Fruit fly (Drosophila melanogaster) whole organism, embryonic: ENCODE data around the gene CG31287.

ENCODE experiments used
- Atf3 ChIP-seq: fragments of 200-800 bp; sonication (Bioruptor generic); optimal IDR thresholded peaks from 3 replicates; lab custom pipeline; 2016; ENCODE audit warnings: missing biosample characterization, missing genetic modification characterization
- Awh ChIP-seq: fragments of 200-800 bp; sonication (Bioruptor generic); IDR thresholded peaks from 2 replicates; pipeline ENCODE4, ENCODE4 v1.3.6; 2022; ENCODE audit warnings: missing biosample characterization, missing genetic modification characterization
- Bteb2 ChIP-seq: fragments of 200-800 bp; sonication (Bioruptor generic); optimal IDR thresholded peaks from 2 replicates; lab custom pipeline; 2016; ENCODE audit warnings: missing biosample characterization, missing genetic modification characterization
- CG10147 ChIP-seq: fragments of 200-800 bp; sonication (Bioruptor generic); optimal IDR thresholded peaks from 2 replicates; lab custom pipeline; 2019; ENCODE audit warnings: missing biosample characterization, mild to moderate bottlenecking, missing genetic modification characterization, moderate library complexity
- CG11398 ChIP-seq: fragments of 200-800 bp; sonication (Bioruptor generic); optimal IDR thresholded peaks from 2 replicates; lab custom pipeline; 2016; ENCODE audit warnings: missing biosample characterization, missing genetic modification characterization
- CG12219 ChIP-seq: fragments of 200-800 bp; sonication (Bioruptor generic); optimal IDR thresholded peaks from 3 replicates; lab custom pipeline; 2018; ENCODE audit warnings: missing biosample characterization, mild to moderate bottlenecking, missing genetic modification characterization
- CG12299 ChIP-seq: fragments of 200-800 bp; sonication (Bioruptor generic); optimal IDR thresholded peaks from 2 replicates; lab custom pipeline; 2018; ENCODE audit warnings: missing biosample characterization, mild to moderate bottlenecking, missing genetic modification characterization
- CG1233 ChIP-seq: fragments of 200-800 bp; sonication (Bioruptor generic); optimal IDR thresholded peaks from 4 replicates; lab custom pipeline; 2018; ENCODE audit warnings: missing biosample characterization, mild to moderate bottlenecking, missing genetic modification characterization
- CG12659 ChIP-seq: fragments of 200-800 bp; sonication (Bioruptor generic); optimal IDR thresholded peaks from 3 replicates; lab custom pipeline; 2017; ENCODE audit warnings: mild to moderate bottlenecking, missing biosample characterization, missing genetic modification reagents, missing genetic modification characterization
- CG13287 ChIP-seq: fragments of 200-800 bp; sonication (Bioruptor generic); IDR thresholded peaks from 2 replicates; pipeline ENCODE4 v1.3.6; 2022; ENCODE audit warnings: missing biosample characterization, missing genetic modification characterization; ENCODE audit not compliant: partially characterized antibody
- CG13624 ChIP-seq: fragments of 200-800 bp; sonication (Bioruptor generic); optimal IDR thresholded peaks from 2 replicates; lab custom pipeline; 2016; ENCODE audit warnings: missing biosample characterization, missing genetic modification characterization
- CG14710 ChIP-seq: fragments of 200-800 bp; sonication (Bioruptor generic); optimal IDR thresholded peaks from 3 replicates; lab custom pipeline; 2019; ENCODE audit warnings: missing biosample characterization, mild to moderate bottlenecking, missing genetic modification characterization, moderate library complexity
- CG16815 ChIP-seq: fragments of 200-800 bp; sonication (Bioruptor generic); optimal IDR thresholded peaks from 3 replicates; lab custom pipeline; 2017; ENCODE audit warnings: missing biosample characterization, mild to moderate bottlenecking, missing genetic modification characterization
- CG17328 ChIP-seq: fragments of 200-800 bp; sonication (Bioruptor generic); IDR thresholded peaks from 2 replicates; pipeline ENCODE4 v1.3.6; 2022; ENCODE audit warnings: missing biosample characterization, missing genetic modification characterization
- CG18262 ChIP-seq: fragments of 200-800 bp; optimal IDR thresholded peaks from 3 replicates; lab custom pipeline; 2019; ENCODE audit warnings: missing biosample characterization, mild to moderate bottlenecking, missing genetic modification characterization, moderate library complexity
- CG2120 ChIP-seq: fragments of 200-800 bp; sonication (Bioruptor generic); optimal IDR thresholded peaks from 3 replicates; lab custom pipeline; 2016; ENCODE audit warnings: missing biosample characterization, missing genetic modification characterization
- CG30020 ChIP-seq: fragments of 200-800 bp; optimal IDR thresholded peaks from 2 replicates; lab custom pipeline; 2019; ENCODE audit warnings: missing biosample characterization, mild to moderate bottlenecking, missing genetic modification characterization, moderate library complexity
- CG3407 ChIP-seq: fragments of 200-800 bp; sonication (Bioruptor generic); optimal IDR thresholded peaks from 2 replicates; lab custom pipeline; 2018; ENCODE audit warnings: missing biosample characterization, mild to moderate bottlenecking, missing genetic modification characterization
- CG34224 ChIP-seq: fragments of 200-800 bp; sonication (Bioruptor generic); IDR thresholded peaks from 3 replicates; pipeline ENCODE4 v1.3.6; 2022; ENCODE audit warnings: missing biosample characterization, missing genetic modification characterization; ENCODE audit not compliant: partially characterized antibody
- CG4404 ChIP-seq: fragments of 200-800 bp; sonication (Bioruptor generic); IDR thresholded peaks from 2 replicates; pipeline ENCODE4 v1.3.6; 2022; ENCODE audit warnings: missing biosample characterization, missing genetic modification characterization
- CG4707 ChIP-seq: fragments of 200-800 bp; sonication (Bioruptor generic); optimal IDR thresholded peaks from 2 replicates; lab custom pipeline; 2018; ENCODE audit warnings: missing biosample characterization, mild to moderate bottlenecking, missing genetic modification characterization, moderate library complexity
- CG4854 ChIP-seq: fragments of 200-800 bp; sonication (Bioruptor generic); optimal IDR thresholded peaks from 2 replicates; lab custom pipeline; 2016; ENCODE audit warnings: missing biosample characterization, missing genetic modification characterization, inconsistent platforms
- CG8359 ChIP-seq: fragments of 200-800 bp; sonication (Bioruptor generic); optimal IDR thresholded peaks from 2 replicates; lab custom pipeline; 2017; ENCODE audit warnings: missing biosample characterization, mild to moderate bottlenecking, missing genetic modification characterization, borderline replicate concordance
- CG9932 ChIP-seq: fragments of 200-800 bp; sonication (Bioruptor generic); IDR thresholded peaks from 2 replicates; pipeline ENCODE4 v1.3.6; 2022; ENCODE audit warnings: missing biosample characterization, missing genetic modification characterization
- CTCF ChIP-seq: fragments of 200-800 bp; sonication (Bioruptor generic); optimal IDR thresholded peaks from 2 replicates; lab custom pipeline; 2017; ENCODE audit warnings: missing biosample characterization, mild to moderate bottlenecking, missing genetic modification characterization, moderate library complexity
- CrebB ChIP-seq: fragments of 200-800 bp; sonication (Bioruptor generic); optimal IDR thresholded peaks from 3 replicates; lab custom pipeline; 2018; ENCODE audit warnings: missing biosample characterization, mild to moderate bottlenecking, missing genetic modification characterization
- Deaf1 ChIP-seq: fragments of 200-800 bp; optimal IDR thresholded peaks from 3 replicates; lab custom pipeline; 2019; ENCODE audit warnings: missing biosample characterization, mild to moderate bottlenecking, missing genetic modification characterization, moderate library complexity
- Dfd ChIP-seq, 2 experiments: fragments of >200 bp; optimal IDR thresholded peaks; 2 replicates each; lab custom pipeline; 2017; ENCODE audit warnings: missing biosample characterization in 2 of 2, missing genetic modification characterization in 2 of 2
- Dip3 ChIP-seq: fragments of 200-800 bp; sonication (Bioruptor generic); optimal IDR thresholded peaks from 3 replicates; lab custom pipeline; 2016; ENCODE audit warnings: missing biosample characterization, missing genetic modification characterization
- HLH54F ChIP-seq: fragments of 200-800 bp; sonication (Bioruptor generic); optimal IDR thresholded peaks from 3 replicates; lab custom pipeline; 2016; ENCODE audit warnings: missing biosample characterization, missing genetic modification characterization
- Kr ChIP-seq: fragments of 200-800 bp; sonication (Bioruptor generic); optimal IDR thresholded peaks from 2 replicates; lab custom pipeline; 2017; ENCODE audit warnings: missing biosample characterization, mild to moderate bottlenecking, missing genetic modification characterization
- Mrtf ChIP-seq: fragments of 200-800 bp; sonication (Bioruptor generic); IDR thresholded peaks from 3 replicates; pipeline ENCODE4 v1.3.6; 2022; ENCODE audit warnings: missing biosample characterization, missing genetic modification characterization
- NK7.1 ChIP-seq: fragments of 200-800 bp; sonication (Bioruptor generic); optimal IDR thresholded peaks from 3 replicates; lab custom pipeline; 2016; ENCODE audit warnings: missing biosample characterization, missing genetic modification characterization
- Opbp ChIP-seq: fragments of 200-800 bp; sonication (Bioruptor generic); IDR thresholded peaks from 3 replicates; pipeline ENCODE4 v1.3.6; 2022; ENCODE audit warnings: missing biosample characterization, missing genetic modification characterization; ENCODE audit not compliant: partially characterized antibody
- Xrp1 ChIP-seq: fragments of 200-800 bp; sonication (Bioruptor generic); IDR thresholded peaks from 2 replicates; pipeline ENCODE4 v1.3.6; 2022; ENCODE audit warnings: missing biosample characterization, missing genetic modification characterization
- aop ChIP-seq: fragments of 200-800 bp; sonication (Bioruptor generic); IDR thresholded peaks from 2 replicates; pipeline ENCODE4 v1.3.6; 2022; ENCODE audit warnings: missing biosample characterization, missing genetic modification characterization
- ap ChIP-seq: fragments of 200-800 bp; sonication (Bioruptor generic); IDR thresholded peaks from 2 replicates; pipeline ENCODE4 v1.3.6; 2022; ENCODE audit warnings: missing biosample characterization, missing genetic modification characterization
- cas ChIP-seq: fragments of 200-800 bp; sonication (Bioruptor generic); IDR thresholded peaks from 2 replicates; pipeline ENCODE4 v1.3.6; 2022; ENCODE audit warnings: missing biosample characterization, missing genetic modification characterization
- en ChIP-seq: fragments of 200-800 bp; sonication (Bioruptor generic); optimal IDR thresholded peaks from 2 replicates; lab custom pipeline; 2016; ENCODE audit warnings: missing biosample characterization, missing genetic modification characterization
- esg ChIP-seq: fragments of 200-800 bp; sonication (Bioruptor generic); conservative IDR thresholded peaks from 2 replicates; pipeline ENCODE4 v1.3.6; 2022; ENCODE audit warnings: missing biosample characterization, missing genetic modification characterization
- ftz-f1 ChIP-seq: fragments of 200-800 bp; sonication (Bioruptor generic); optimal IDR thresholded peaks from 2 replicates; lab custom pipeline; 2016; ENCODE audit warnings: missing biosample characterization, missing genetic modification characterization
- gfzf ChIP-seq: fragments of 200-800 bp; sonication (Bioruptor generic); optimal IDR thresholded peaks from 2 replicates; lab custom pipeline; 2016; ENCODE audit warnings: missing biosample characterization, mild to moderate bottlenecking, missing genetic modification characterization, moderate library complexity
- her ChIP-seq: fragments of 200-800 bp; sonication (Bioruptor generic); optimal IDR thresholded peaks from 2 replicates; lab custom pipeline; 2016; ENCODE audit warnings: missing biosample characterization, missing genetic modification characterization
- onecut ChIP-seq: fragments of 200-800 bp; sonication (Bioruptor generic); IDR thresholded peaks from 2 replicates; pipeline ENCODE4 v1.3.6; 2022; ENCODE audit warnings: missing biosample characterization, missing genetic modification characterization
- org-1 ChIP-seq: fragments of 200-800 bp; sonication (Bioruptor generic); optimal IDR thresholded peaks from 2 replicates; lab custom pipeline; 2017; ENCODE audit warnings: missing biosample characterization, missing genetic modification characterization
- pzg ChIP-seq: fragments of 200-800 bp; sonication (Bioruptor generic); optimal IDR thresholded peaks from 3 replicates; lab custom pipeline; 2018; ENCODE audit warnings: missing biosample characterization, mild to moderate bottlenecking, missing genetic modification characterization, moderate library complexity
- seq ChIP-seq: fragments of 200-800 bp; sonication (Bioruptor generic); IDR thresholded peaks from 2 replicates; pipeline ENCODE4 v1.3.6; 2022; ENCODE audit warnings: missing biosample characterization, missing genetic modification characterization
- ssp ChIP-seq: fragments of 200-800 bp; sonication (Bioruptor generic); IDR thresholded peaks from 2 replicates; pipeline ENCODE4 v1.3.6; 2022; ENCODE audit warnings: missing biosample characterization, missing genetic modification characterization
- twi ChIP-seq: fragments of 200-800 bp; optimal IDR thresholded peaks from 2 replicates; lab custom pipeline; 2019; ENCODE audit warnings: missing biosample characterization, mild to moderate bottlenecking, missing genetic modification characterization, moderate library complexity
- tx ChIP-seq: fragments of 200-800 bp; sonication (Bioruptor generic); optimal IDR thresholded peaks from 2 replicates; lab custom pipeline; 2016; ENCODE audit warnings: missing biosample characterization, missing genetic modification characterization
- wdn ChIP-seq: fragments of 200-800 bp; sonication (Bioruptor generic); IDR thresholded peaks from 2 replicates; pipeline ENCODE4 v1.3.6; 2022; ENCODE audit warnings: missing biosample characterization, missing genetic modification characterization

Gene CG31287

dm6 chr3R:16224415-16225165 lies 21.4 kb downstream of the CG31287 start (continued):
- TF ChIP-seq CG17328 (GFP tag; lab: Robert Waterston, UW), result no peak
- no peak for TF ChIP-seq Dfd (GFP tag; optimal IDR thresholded peaks at IDR 0.05; lab: Kevin White, UChicago)
- TF ChIP-seq CG9932, result no peak
- TF ChIP-seq HLH54F (GFP tag; lab: Kevin White, UChicago), result peak; percentile 96
- peak; percentile 61 for TF ChIP-seq Kr
- peak; percentile 96 for TF ChIP-seq Deaf1 (tag; lab: Kevin White, UChicago)
- TF ChIP-seq Bteb2 (GFP tag; lab: Kevin White, UChicago), result peak; percentile 98
- peak; percentile 97 for TF ChIP-seq Atf3 (GFP tag; lab: Kevin White, UChicago)
- TF ChIP-seq CG11398 (GFP tag; lab: Kevin White, UChicago), result peak; percentile 95
- no peak for TF ChIP-seq aop (GFP tag; lab: Robert Waterston, UW)
- no peak for TF ChIP-seq seq (GFP tag; lab: Robert Waterston, UW)
- peak; percentile 98 for TF ChIP-seq CG13624 (GFP tag; lab: Kevin White, UChicago)
- TF ChIP-seq gfzf (GFP tag; lab: Kevin White, UChicago), result peak; percentile 14
- no peak for TF ChIP-seq cas (GFP tag; lab: Robert Waterston, UW)
- peak; percentile 97 for TF ChIP-seq CG1233 (GFP tag; lab: Kevin White, UChicago)
- no peak for TF ChIP-seq ap
- TF ChIP-seq CG14710, result peak; percentile 97
- TF ChIP-seq CG16815 (GFP tag; lab: Kevin White, UChicago), result peak; percentile 89
- no peak for TF ChIP-seq CG13287
- TF ChIP-seq CG34224, result no peak
- no peak for TF ChIP-seq wdn (GFP tag; lab: Robert Waterston, UW)
- peak; percentile 97 for TF ChIP-seq NK7.1 (GFP tag; lab: Kevin White, UChicago)
- TF ChIP-seq CG3407 (GFP tag; lab: Kevin White, UChicago), result peak; percentile 96
- TF ChIP-seq Awh (GFP tag; lab: Robert Waterston, UW), result no peak
- peak; percentile 98 for TF ChIP-seq CG12299 (tag; lab: Kevin White, UChicago)
- peak; percentile 11 for TF ChIP-seq pzg (GFP tag; lab: Kevin White, UChicago)
- peak; percentile 93 for TF ChIP-seq CG4707 (GFP tag; lab: Kevin White, UChicago)
- TF ChIP-seq CG12219, result peak; percentile 95
- peak; percentile 96 for TF ChIP-seq her (GFP tag; lab: Kevin White, UChicago)
- TF ChIP-seq org-1 (GFP tag; lab: Kevin White, UChicago), result peak; percentile 97
- TF ChIP-seq CG4404 (GFP tag; lab: Robert Waterston, UW), result no peak
- peak; percentile 99 for TF ChIP-seq CG2120 (GFP tag; lab: Kevin White, UChicago)
- TF ChIP-seq CG12659 (GFP tag; lab: Kevin White, UChicago), result peak; percentile 98
- TF ChIP-seq CG30020, result peak; percentile 84
- TF ChIP-seq CG8359 (GFP tag; lab: Kevin White, UChicago), result peak; percentile 91
- TF ChIP-seq Opbp (GFP tag; lab: Robert Waterston, UW), result no peak
- peak; percentile 97 for TF ChIP-seq tx (GFP tag; lab: Kevin White, UChicago)
- TF ChIP-seq CTCF (GFP tag; lab: Kevin White, UChicago), result peak; percentile 70
- peak; percentile 96 for TF ChIP-seq CrebB (tag; lab: Kevin White, UChicago)
- TF ChIP-seq CG10147 (GFP tag; lab: Kevin White, UChicago), result peak; percentile 98
- TF ChIP-seq en (GFP tag; lab: Kevin White, UChicago), result peak; percentile 96
- TF ChIP-seq onecut (GFP tag; lab: Robert Waterston, UW), result peak; percentile 95
- TF ChIP-seq ftz-f1, result peak; percentile 82
- no peak for TF ChIP-seq ssp
- TF ChIP-seq Xrp1, result no peak
- TF ChIP-seq CG4854, result peak; percentile 97
- TF ChIP-seq Mrtf (GFP tag; lab: Robert Waterston, UW), result no peak
- no peak for TF ChIP-seq esg
- peak; percentile 98 for TF ChIP-seq CG18262 (tag; lab: Kevin White, UChicago)
- peak; percentile 96 for TF ChIP-seq twi
- TF ChIP-seq Dip3 (GFP tag; lab: Kevin White, UChicago), result peak; percentile 97
